Fruit fly (Drosophila melanogaster): ENCODE data around the gene CG5506.

Gene CG5506

DNA sequence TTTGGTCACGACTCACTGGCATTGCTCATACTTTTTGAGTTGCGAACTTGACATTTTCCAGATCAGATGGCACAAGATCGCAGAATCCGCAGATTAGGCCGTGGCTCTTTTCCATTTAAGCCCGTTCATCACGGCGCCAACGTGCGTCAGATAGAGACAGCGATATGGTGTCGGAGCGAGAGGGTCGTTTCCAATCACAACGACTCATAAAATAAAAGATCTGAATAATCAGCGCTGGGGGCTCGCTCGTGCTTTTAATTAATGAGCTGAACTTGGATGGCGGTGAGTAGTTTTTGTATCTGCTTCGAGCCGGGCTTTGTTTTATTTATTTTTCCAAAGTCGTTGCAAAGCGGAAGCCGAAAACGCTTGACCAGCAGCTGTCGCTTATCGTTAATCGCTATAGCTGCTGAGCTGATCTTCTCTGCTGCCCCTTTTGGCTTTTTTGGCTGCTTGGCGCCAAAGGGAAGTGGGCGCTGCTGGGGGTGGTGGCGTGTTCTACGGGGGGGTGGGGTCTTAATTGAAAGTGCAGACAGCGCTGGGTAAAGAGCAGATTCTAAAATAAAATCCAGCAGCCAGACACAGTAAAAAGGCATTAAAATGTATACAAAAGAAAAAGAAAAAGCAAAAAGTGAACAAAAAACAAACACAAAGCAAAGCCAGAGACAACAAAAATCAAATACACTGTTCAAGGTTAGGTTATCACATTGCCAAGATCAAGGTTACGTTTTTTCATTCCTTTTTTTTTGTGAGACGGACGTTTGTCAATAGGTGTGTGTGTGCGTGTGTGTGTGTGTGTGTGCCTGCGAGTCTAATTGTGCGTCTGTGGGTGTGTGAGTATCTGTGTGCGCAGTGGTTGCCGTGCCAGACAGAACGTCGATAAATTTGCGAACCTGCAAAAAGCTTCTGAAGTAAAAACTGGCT lies 38.3 kb upstream of the CG5506 start:
- no peak for TF ChIP-seq Smox (GFP tag; optimal IDR thresholded peaks at IDR 0.05)
- peak; percentile 4 for TF ChIP-seq CG9139 (GFP tag; optimal IDR thresholded peaks at IDR 0.05)
- peak; percentile 69 for TF ChIP-seq svp (GFP tag)
- TF ChIP-seq CG6854 (GFP tag; optimal IDR thresholded peaks at IDR 0.05), result no peak
- peak; percentile 23 for TF ChIP-seq CG6808 (GFP tag; optimal IDR thresholded peaks at IDR 0.05)
- TF ChIP-seq pdm3 (GFP tag; optimal IDR thresholded peaks at IDR 0.05), result no peak
- TF ChIP-seq ss (GFP tag; optimal IDR thresholded peaks at IDR 0.05), result no peak
- TF ChIP-seq vri (GFP tag; optimal IDR thresholded peaks at IDR 0.05), result peak; percentile 83
- TF ChIP-seq fkh (GFP tag; optimal IDR thresholded peaks at IDR 0.05), result peak; percentile 53

DNA sequence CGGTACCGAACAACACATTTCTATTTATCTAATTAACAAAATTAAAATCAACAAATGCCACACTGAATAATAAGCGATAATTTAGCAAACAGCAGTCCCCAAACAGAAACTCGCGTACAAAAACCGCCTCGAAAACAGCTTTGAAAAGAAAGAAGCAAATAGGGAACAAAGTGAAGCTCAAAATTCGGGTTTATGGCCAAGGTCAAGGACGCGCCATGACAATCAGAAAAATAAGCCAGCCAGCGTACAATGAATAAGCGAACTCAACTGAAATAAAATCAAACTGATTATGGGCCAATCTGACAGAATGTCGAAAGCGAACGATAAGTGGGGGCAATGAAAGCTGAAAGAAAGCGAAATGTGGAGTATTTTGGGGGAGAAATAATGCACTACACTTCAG lies 37.3 kb upstream of the CG5506 start:
- peak; percentile 48 for TF ChIP-seq vri (GFP tag; optimal IDR thresholded peaks at IDR 0.05)
- peak; percentile 7 for TF ChIP-seq fkh (GFP tag; optimal IDR thresholded peaks at IDR 0.05)
- TF ChIP-seq CG16779 (tag; optimal IDR thresholded peaks at IDR 0.05), result no peak
- no peak for TF ChIP-seq Hr4 (GFP tag; optimal IDR thresholded peaks at IDR 0.05)
- peak; percentile 90 for TF ChIP-seq svp (GFP tag)

DNA sequence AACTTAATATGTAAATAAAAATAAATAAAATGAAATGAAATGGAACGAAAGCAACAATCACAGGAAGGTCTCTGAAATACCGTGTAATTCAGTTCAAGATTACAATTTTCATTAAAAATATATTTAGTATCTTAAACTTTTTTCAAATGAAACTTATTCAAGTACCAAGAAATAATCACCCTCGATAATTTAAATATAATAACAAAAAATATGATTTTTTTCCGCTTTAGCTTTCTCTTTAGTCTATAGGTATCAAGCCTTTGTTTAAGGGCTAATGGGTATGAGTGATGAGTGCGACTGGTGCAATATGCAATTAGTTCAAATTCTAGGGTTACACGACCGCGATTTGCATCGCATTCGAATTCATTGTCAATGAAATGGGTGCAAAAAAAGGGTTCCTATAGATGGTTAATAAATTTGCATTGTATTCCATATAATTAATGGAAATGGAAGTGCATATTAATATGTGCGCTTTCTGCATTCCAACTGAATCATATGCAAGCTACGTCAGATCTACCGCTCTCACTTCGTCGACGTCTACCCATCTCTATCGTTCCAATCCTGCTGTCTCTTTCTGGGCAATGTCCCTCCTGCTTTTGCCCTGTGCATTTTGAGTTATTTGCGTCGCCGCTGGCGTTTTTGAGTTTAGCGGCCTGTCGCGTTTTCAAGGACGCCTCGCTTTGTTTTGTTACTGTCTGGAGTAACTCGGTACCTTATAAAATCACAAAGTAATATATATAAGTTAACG lies 33.7 kb upstream of the CG5506 start:
- no peak for TF ChIP-seq salr (GFP tag; optimal IDR thresholded peaks at IDR 0.05)
- no peak for TF ChIP-seq CG7368 (GFP tag; optimal IDR thresholded peaks at IDR 0.05)
- no peak for TF ChIP-seq CG6808 (GFP tag; optimal IDR thresholded peaks at IDR 0.05)
- peak; percentile 1 for TF ChIP-seq Met (GFP tag; optimal IDR thresholded peaks at IDR 0.05)
- TF ChIP-seq esn (GFP tag; optimal IDR thresholded peaks at IDR 0.05), result no peak
- no peak for TF ChIP-seq CG32006 (GFP tag; optimal IDR thresholded peaks at IDR 0.05)
- no peak for TF ChIP-seq fd85E (GFP tag; optimal IDR thresholded peaks at IDR 0.05)
- TF ChIP-seq Ets21C (GFP tag; optimal IDR thresholded peaks at IDR 0.05), result no peak
- no peak for TF ChIP-seq Sox15 (GFP tag; optimal IDR thresholded peaks at IDR 0.05)
- peak; percentile 67 for TF ChIP-seq svp (GFP tag)
- TF ChIP-seq vri (GFP tag; optimal IDR thresholded peaks at IDR 0.05), result peak; percentile 8
- peak; percentile 8 for TF ChIP-seq acj6 (GFP tag; optimal IDR thresholded peaks at IDR 0.05)
- no peak for TF ChIP-seq CG4318 (GFP tag; optimal IDR thresholded peaks at IDR 0.05)
- no peak for TF ChIP-seq Gug (GFP tag; IDR thresholded peaks at IDR 0.05)
- TF ChIP-seq cyc (GFP tag; optimal IDR thresholded peaks at IDR 0.05), result no peak
- TF ChIP-seq Eip75B (GFP tag; optimal IDR thresholded peaks at IDR 0.05), result no peak
- TF ChIP-seq pdm3 (GFP tag; optimal IDR thresholded peaks at IDR 0.05), result no peak
- TF ChIP-seq Sox102F (GFP tag; optimal IDR thresholded peaks at IDR 0.05), result no peak
- no peak for TF ChIP-seq Hr38 (GFP tag; optimal IDR thresholded peaks at IDR 0.05)
- TF ChIP-seq CG6276 (GFP tag; optimal IDR thresholded peaks at IDR 0.05), result no peak
- no peak for TF ChIP-seq Smox (GFP tag; optimal IDR thresholded peaks at IDR 0.05)
- TF ChIP-seq Hr4 (GFP tag; optimal IDR thresholded peaks at IDR 0.05), result peak; percentile 1
- TF ChIP-seq CG8632 (GFP tag; optimal IDR thresholded peaks at IDR 0.05), result no peak
- TF ChIP-seq CG11902 (GFP tag; optimal IDR thresholded peaks at IDR 0.05), result no peak
- TF ChIP-seq CG9139 (GFP tag; optimal IDR thresholded peaks at IDR 0.05), result no peak
- TF ChIP-seq dac (GFP tag; optimal IDR thresholded peaks at IDR 0.05), result no peak
- no peak for TF ChIP-seq CG31627 (GFP tag; optimal IDR thresholded peaks at IDR 0.05)
- no peak for TF ChIP-seq Lpt (GFP tag; optimal IDR thresholded peaks at IDR 0.05)
- peak; percentile 81 for TF ChIP-seq Eip78C (GFP tag)
- no peak for TF ChIP-seq CG11762 (GFP tag; optimal IDR thresholded peaks at IDR 0.05; ENCODE audit: insufficient read depth)
- no peak for TF ChIP-seq CG1621 (tag; optimal IDR thresholded peaks at IDR 0.05)
- TF ChIP-seq CG6854 (GFP tag; optimal IDR thresholded peaks at IDR 0.05), result no peak
- TF ChIP-seq spab (GFP tag; optimal IDR thresholded peaks at IDR 0.05), result no peak
- no peak for TF ChIP-seq Blimp-1 (GFP tag; optimal IDR thresholded peaks at IDR 0.05)
- peak; percentile 15 for TF ChIP-seq Ets96B (tag; optimal IDR thresholded peaks at IDR 0.05)
- no peak for TF ChIP-seq Hr39 (GFP tag; optimal IDR thresholded peaks at IDR 0.05)
- no peak for TF ChIP-seq CG16779 (tag; optimal IDR thresholded peaks at IDR 0.05)
- no peak for TF ChIP-seq CG8319 (GFP tag; optimal IDR thresholded peaks at IDR 0.05)
- no peak for TF ChIP-seq lz (GFP tag; optimal IDR thresholded peaks at IDR 0.05)
- no peak for TF ChIP-seq CG8119 (GFP tag; IDR thresholded peaks at IDR 0.05)
- TF ChIP-seq ss (GFP tag; optimal IDR thresholded peaks at IDR 0.05), result peak in 1 of 2 experiments; percentile 17
- peak; percentile 6 for TF ChIP-seq topi (GFP tag; optimal IDR thresholded peaks at IDR 0.05)

Data from whole organism, prepupa.